Fruit fly (Drosophila melanogaster): ENCODE data around the gene LanA.

Gene LanA

dm6 chr3L:6253730-6254129 lies 35.9 kb upstream of the LanA start:
- no peak for TF ChIP-seq Myc (optimal IDR thresholded peaks at IDR 0.05)
- no peak for TF ChIP-seq psq (optimal IDR thresholded peaks at IDR 0.05)
- TF ChIP-seq h (optimal IDR thresholded peaks at IDR 0.05), result no peak
- TF ChIP-seq insv (optimal IDR thresholded peaks at IDR 0.05), result no peak
- TF ChIP-seq Sin3A (optimal IDR thresholded peaks at IDR 0.05), result no peak
- TF ChIP-seq ttk (optimal IDR thresholded peaks at IDR 0.05), result no peak

- TF ChIP-seq Sin3A (optimal IDR thresholded peaks at IDR 0.05) (no peak), psq (optimal IDR thresholded peaks at IDR 0.05) (no peak), h (optimal IDR thresholded peaks at IDR 0.05) (no peak), insv (optimal IDR thresholded peaks at IDR 0.05) (no peak), ttk (optimal IDR thresholded peaks at IDR 0.05) (no peak), Myc (optimal IDR thresholded peaks at IDR 0.05) (no peak)
Measured at dm6 chr3L:6249178-6250078, 31.6 kb upstream of the LanA start.

dm6 chr3L:6245646-6246045 lies 27.8 kb upstream of the LanA start, which contains the start of gene Mdr65:
Gene Mdr65 (minus strand): TSS chr3L:6245746.
- TF ChIP-seq Myc (optimal IDR thresholded peaks at IDR 0.05) (no peak), ttk (optimal IDR thresholded peaks at IDR 0.05) (no peak), insv (optimal IDR thresholded peaks at IDR 0.05) (no peak), h (optimal IDR thresholded peaks at IDR 0.05) (no peak), psq (optimal IDR thresholded peaks at IDR 0.05) (no peak), Sin3A (optimal IDR thresholded peaks at IDR 0.05) (no peak)

- no peak for TF ChIP-seq h (optimal IDR thresholded peaks at IDR 0.05)
- TF ChIP-seq psq (optimal IDR thresholded peaks at IDR 0.05), result no peak
- no peak for TF ChIP-seq Sin3A (optimal IDR thresholded peaks at IDR 0.05)
- TF ChIP-seq insv (optimal IDR thresholded peaks at IDR 0.05), result no peak
- TF ChIP-seq ttk (optimal IDR thresholded peaks at IDR 0.05), result no peak
- TF ChIP-seq Myc (optimal IDR thresholded peaks at IDR 0.05), result no peak
Measured at dm6 chr3L:6239968-6240367, 22.1 kb upstream of the LanA start, which contains the start of gene CG10226. Gene CG10226 (minus strand): TSS chr3L:6240068.

dm6 chr3L:6234035-6234434 lies 16.2 kb upstream of the LanA start, which contains the start of gene CG42714:
Gene CG42714 (minus strand): TSS chr3L:6234056.
- TF ChIP-seq psq (optimal IDR thresholded peaks at IDR 0.05) (no peak), ttk (optimal IDR thresholded peaks at IDR 0.05) (no peak), Sin3A (optimal IDR thresholded peaks at IDR 0.05) (no peak), insv (optimal IDR thresholded peaks at IDR 0.05) (no peak), h (optimal IDR thresholded peaks at IDR 0.05) (no peak), Myc (optimal IDR thresholded peaks at IDR 0.05) (no peak)

dm6 chr3L:6233281-6233680 lies 15.5 kb upstream of the LanA start, which contains the start of gene BG642312:
Gene BG642312 (minus strand): TSS chr3L:6233381.
- TF ChIP-seq h (optimal IDR thresholded peaks at IDR 0.05), result no peak
- TF ChIP-seq insv (optimal IDR thresholded peaks at IDR 0.05), result no peak
- no peak for TF ChIP-seq ttk (optimal IDR thresholded peaks at IDR 0.05)
- no peak for TF ChIP-seq psq (optimal IDR thresholded peaks at IDR 0.05)
- no peak for TF ChIP-seq Myc (optimal IDR thresholded peaks at IDR 0.05)
- no peak for TF ChIP-seq Sin3A (optimal IDR thresholded peaks at IDR 0.05)

dm6 chr3L:6232261-6232660 lies 14.4 kb upstream of the LanA start, which contains the start of gene CG13299:
Gene CG13299 (minus strand): TSS chr3L:6232361.
- no peak for TF ChIP-seq h (optimal IDR thresholded peaks at IDR 0.05)
- TF ChIP-seq psq (optimal IDR thresholded peaks at IDR 0.05), result no peak
- TF ChIP-seq insv (optimal IDR thresholded peaks at IDR 0.05), result no peak
- TF ChIP-seq Myc (optimal IDR thresholded peaks at IDR 0.05), result no peak
- no peak for TF ChIP-seq ttk (optimal IDR thresholded peaks at IDR 0.05)
- no peak for TF ChIP-seq Sin3A (optimal IDR thresholded peaks at IDR 0.05)

dm6 chr3L:6220187-6220586 lies 2.4 kb upstream of the LanA start, which contains the start of gene CG33946:
Gene CG33946 (plus strand): TSS chr3L:6220578.
- TF ChIP-seq Sin3A (optimal IDR thresholded peaks at IDR 0.05) (no peak), psq (optimal IDR thresholded peaks at IDR 0.05) (no peak), h (optimal IDR thresholded peaks at IDR 0.05) (no peak), Myc (optimal IDR thresholded peaks at IDR 0.05) (no peak), insv (optimal IDR thresholded peaks at IDR 0.05) (no peak), ttk (optimal IDR thresholded peaks at IDR 0.05) (no peak)

dm6 chr3L:6218517-6219155 lies 814 bp upstream of the LanA start:
- TF ChIP-seq psq (optimal IDR thresholded peaks at IDR 0.05), result no peak
- TF ChIP-seq insv (optimal IDR thresholded peaks at IDR 0.05), result no peak
- TF ChIP-seq h (optimal IDR thresholded peaks at IDR 0.05), result no peak
- no peak for TF ChIP-seq Sin3A (optimal IDR thresholded peaks at IDR 0.05)
- no peak for TF ChIP-seq Myc (optimal IDR thresholded peaks at IDR 0.05)
- TF ChIP-seq ttk (optimal IDR thresholded peaks at IDR 0.05), result no peak

- TF ChIP-seq insv (optimal IDR thresholded peaks at IDR 0.05), result no peak
Measured at dm6 chr3L:6217212-6217611, 610 bp downstream of the LanA start.

- no peak for TF ChIP-seq Myc (optimal IDR thresholded peaks at IDR 0.05)
- TF ChIP-seq psq (optimal IDR thresholded peaks at IDR 0.05), result no peak
- no peak for TF ChIP-seq h (optimal IDR thresholded peaks at IDR 0.05)
- no peak for TF ChIP-seq insv (optimal IDR thresholded peaks at IDR 0.05)
Measured at dm6 chr3L:6216787-6217078, 1.1 kb downstream of the LanA start.

dm6 chr3L:6215976-6216786 lies 1.6 kb downstream of the LanA start:
- TF ChIP-seq ttk (optimal IDR thresholded peaks at IDR 0.05), result no peak
